Worm (Caenorhabditis elegans): ENCODE data around the gene D2089.8.

D2089.8 gene

DNA sequence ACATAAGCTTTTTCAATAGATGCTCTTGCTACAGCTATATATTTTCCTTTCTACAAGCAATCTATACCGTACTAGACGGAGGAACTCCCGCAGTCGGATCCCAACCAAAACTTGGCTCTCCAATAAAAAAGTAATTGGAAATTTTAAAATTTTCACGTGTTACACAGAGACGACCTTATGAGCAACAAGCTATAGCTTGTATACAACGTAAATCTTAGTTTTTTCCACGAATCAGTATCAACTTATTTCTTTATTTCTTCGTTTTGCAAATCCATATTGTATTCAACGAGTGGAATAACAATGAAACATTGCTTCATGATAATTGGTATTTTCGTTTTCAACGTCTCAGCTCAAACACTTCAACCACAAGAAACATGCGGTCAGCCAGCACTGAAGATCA is 19.2 kb downstream of the D2089.8 start, which contains the start of gene M28.4:
Gene M28.4 (plus strand): TSS at position 301 of the 400 bp plus-strand sequence.
- TF ChIP-seq aly-2 (tag; optimal IDR thresholded peaks at IDR 0.05) (no peak), sma-3 (GFP tag; optimal IDR thresholded peaks at IDR 0.05) (no peak), nhr-6 (tag; optimal IDR thresholded peaks at IDR 0.05) (no peak), nhr-129 (tag; optimal IDR thresholded peaks at IDR 0.05) (no peak), mab-5 (tag; optimal IDR thresholded peaks at IDR 0.05) (no peak), unc-39 (tag; optimal IDR thresholded peaks at IDR 0.05) (no peak), skn-1 (tag; optimal IDR thresholded peaks at IDR 0.05) (no peak)

DNA sequence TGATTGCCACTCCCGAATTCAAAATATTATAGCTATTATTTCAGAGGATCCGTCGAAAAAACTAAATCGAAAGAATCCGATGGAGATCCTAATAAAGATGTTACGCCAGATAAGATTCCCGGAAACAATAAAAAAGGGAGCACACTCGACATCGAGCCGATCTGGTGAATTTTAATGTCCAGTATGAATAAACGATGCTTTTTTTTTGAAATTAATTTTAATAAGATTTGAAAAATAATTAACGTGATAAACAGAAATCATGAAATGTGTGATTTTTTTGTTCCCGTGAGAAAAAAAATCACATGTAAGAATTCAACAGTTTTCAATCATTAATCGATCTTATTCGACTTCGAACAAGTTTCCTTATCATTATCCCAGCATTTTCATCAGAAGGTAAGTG is 23.5 kb downstream of the D2089.8 start, which contains the start of gene M28.9:
Gene M28.9 (plus strand): TSS at position 301 of the 400 bp plus-strand sequence.
- no peak for TF ChIP-seq lin-13 (GFP tag; optimal IDR thresholded peaks at IDR 0.05)
- TF ChIP-seq nhr-237 (tag; optimal IDR thresholded peaks at IDR 0.05) = no peak
- no peak for TF ChIP-seq ztf-4 (tag; optimal IDR thresholded peaks at IDR 0.05)
- no peak for TF ChIP-seq ZK546.5 (tag; optimal IDR thresholded peaks at IDR 0.05)
- TF ChIP-seq ama-1 (optimal IDR thresholded peaks at IDR 0.05) = no peak
- TF ChIP-seq F13H6.1 (tag; optimal IDR thresholded peaks at IDR 0.05) = no peak
- TF ChIP-seq nhr-10 (tag; optimal IDR thresholded peaks at IDR 0.05) = no peak
- TF ChIP-seq nhr-6 (tag; optimal IDR thresholded peaks at IDR 0.05) = no peak
- TF ChIP-seq ceh-16 (tag; optimal IDR thresholded peaks at IDR 0.05) = no peak
- no peak for TF ChIP-seq fos-1 (tag; optimal IDR thresholded peaks at IDR 0.05)
- TF ChIP-seq nhr-25 (tag; optimal IDR thresholded peaks at IDR 0.05) = no peak
- no peak for TF ChIP-seq mbf-1 (tag; optimal IDR thresholded peaks at IDR 0.05)
- TF ChIP-seq egl-27 (tag; optimal IDR thresholded peaks at IDR 0.05) = no peak
- TF ChIP-seq nhr-12 (tag; optimal IDR thresholded peaks at IDR 0.05) = no peak
- TF ChIP-seq elt-3 (tag; optimal IDR thresholded peaks at IDR 0.05) = no peak

DNA sequence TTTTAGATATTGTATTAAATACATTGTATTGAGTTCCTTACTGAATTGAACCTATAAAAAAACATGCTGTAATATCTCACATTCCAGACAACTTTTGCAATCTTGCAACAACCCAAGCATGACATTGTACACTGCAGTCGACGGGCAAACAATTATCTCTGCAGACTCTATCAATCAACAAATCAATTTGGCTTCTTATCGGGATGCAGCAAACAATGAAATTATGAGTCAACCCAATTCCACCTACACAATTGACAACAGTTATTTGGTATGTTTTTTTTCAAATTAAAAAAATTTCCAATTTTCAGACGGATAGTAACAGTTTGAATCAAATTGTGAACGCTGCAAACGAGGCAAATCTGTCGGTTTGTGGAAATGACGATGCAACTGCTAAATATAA is 31.6 kb downstream of the D2089.8 start:
- TF ChIP-seq nhr-25 (tag; optimal IDR thresholded peaks at IDR 0.05) (no peak), fos-1 (tag; optimal IDR thresholded peaks at IDR 0.05) (peak; percentile 55), unc-39 (tag; optimal IDR thresholded peaks at IDR 0.05) (no peak)

DNA sequence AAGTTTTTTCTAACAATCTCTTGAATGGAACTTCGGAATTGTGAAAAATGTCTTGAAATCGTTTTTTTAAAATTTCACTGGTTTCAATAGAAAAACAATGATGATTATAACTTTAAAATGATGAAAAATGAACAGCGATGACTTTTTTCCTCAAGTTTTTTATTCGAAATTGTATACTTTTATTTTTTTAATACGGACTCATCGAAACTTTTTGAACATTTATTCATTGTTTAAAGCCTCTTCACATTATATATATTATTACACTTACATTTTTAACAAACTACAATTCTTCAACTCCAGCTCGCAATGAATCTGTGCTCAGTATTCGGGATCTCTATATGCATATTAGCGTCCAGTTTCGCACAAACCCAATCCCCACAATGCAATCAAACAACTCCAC is 34.6 kb downstream of the D2089.8 start, which contains the start of gene M28.8:
Gene M28.8 (plus strand): TSS at position 301 of the 400 bp plus-strand sequence.
- no peak for TF ChIP-seq sma-9 (GFP tag; optimal IDR thresholded peaks at IDR 0.05)
- TF ChIP-seq sma-9 (tag; optimal IDR thresholded peaks at IDR 0.05) = no peak
- TF ChIP-seq unc-55 (GFP tag; optimal IDR thresholded peaks at IDR 0.05) = no peak
- no peak for TF ChIP-seq aly-2 (tag; optimal IDR thresholded peaks at IDR 0.05)
- no peak for TF ChIP-seq skn-1 (tag; optimal IDR thresholded peaks at IDR 0.05)
- no peak for TF ChIP-seq mbf-1 (tag; optimal IDR thresholded peaks at IDR 0.05)

DNA sequence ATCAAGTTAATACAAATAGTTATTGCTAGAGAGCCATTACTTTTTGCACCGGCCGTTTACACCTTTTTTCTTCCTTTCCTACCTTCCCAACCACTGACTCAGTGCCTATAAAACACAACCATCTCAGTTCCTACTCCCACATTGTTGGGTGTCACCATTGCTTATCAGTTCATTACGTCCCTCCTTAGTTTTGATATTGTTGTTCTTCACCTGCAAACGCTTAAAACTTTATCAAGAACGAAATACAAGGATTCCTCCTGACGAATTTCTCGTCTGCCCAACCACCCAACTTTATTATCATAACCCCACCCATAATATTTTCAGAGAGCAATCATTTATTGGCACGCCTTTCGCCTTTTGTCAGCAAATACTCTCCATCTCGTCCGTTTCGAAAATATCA is 35.5 kb downstream of the D2089.8 start:
- TF ChIP-seq fos-1 (tag; optimal IDR thresholded peaks at IDR 0.05) (peak; percentile 94), unc-39 (tag; optimal IDR thresholded peaks at IDR 0.05) (no peak), lin-13 (GFP tag; optimal IDR thresholded peaks at IDR 0.05) (no peak), F13H6.1 (tag; optimal IDR thresholded peaks at IDR 0.05) (peak; percentile 8), mdl-1 (tag; optimal IDR thresholded peaks at IDR 0.05) (no peak)

DNA sequence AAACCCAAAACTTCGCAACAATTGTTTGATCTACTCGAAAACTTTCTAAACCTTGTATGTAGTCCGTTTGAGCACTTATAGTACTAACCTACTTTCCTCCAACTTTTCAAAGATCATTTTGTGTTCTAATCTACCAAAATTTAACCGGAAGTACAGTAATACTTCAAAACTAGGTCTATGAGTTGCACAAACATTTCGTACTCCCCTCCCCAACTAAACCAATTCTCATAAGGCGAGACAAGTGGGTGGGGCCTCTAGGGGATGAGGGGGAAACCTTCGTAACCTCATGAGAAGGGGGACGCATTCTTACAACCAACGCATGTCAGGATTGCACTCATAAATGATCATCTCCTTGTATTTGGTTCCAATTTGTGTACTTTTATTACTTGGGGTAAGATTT is 40.6 kb downstream of the D2089.8 start, which contains the start of gene cutl-9:
Gene cutl-9 (plus strand): TSS at position 301 of the 400 bp plus-strand sequence.
- TF ChIP-seq Y55F3AM.14 (GFP tag; optimal IDR thresholded peaks at IDR 0.05) (no peak), gmeb-1 (tag; optimal IDR thresholded peaks at IDR 0.05) (no peak), skn-1 (tag; optimal IDR thresholded peaks at IDR 0.05) (no peak), unc-39 (tag; optimal IDR thresholded peaks at IDR 0.05) (no peak), ztf-4 (tag; optimal IDR thresholded peaks at IDR 0.05) (no peak), sma-9 (GFP tag; optimal IDR thresholded peaks at IDR 0.05) (no peak), sma-9 (tag; optimal IDR thresholded peaks at IDR 0.05) (no peak), nhr-23 (tag; optimal IDR thresholded peaks at IDR 0.05) (no peak), fos-1 (tag; optimal IDR thresholded peaks at IDR 0.05) (no peak), dmd-4 (tag; optimal IDR thresholded peaks at IDR 0.05) (no peak), C34F6.9 (tag; optimal IDR thresholded peaks at IDR 0.05) (no peak), elt-1 (tag; optimal IDR thresholded peaks at IDR 0.05) (no peak), nhr-77 (tag; optimal IDR thresholded peaks at IDR 0.05) (no peak), peb-1 (tag; optimal IDR thresholded peaks at IDR 0.05) (no peak), nhr-237 (tag; optimal IDR thresholded peaks at IDR 0.05) (no peak), nhr-12 (tag; optimal IDR thresholded peaks at IDR 0.05) (no peak), mab-5 (tag; optimal IDR thresholded peaks at IDR 0.05) (no peak), snpc-4 (tag; optimal IDR thresholded peaks at IDR 0.05) (no peak), ztf-11 (tag; optimal IDR thresholded peaks at IDR 0.05) (no peak), ztf-1 (GFP tag; conservative IDR thresholded peaks at IDR 0.05) (no peak)
